Fruit fly (Drosophila melanogaster): Measurements from ENCODE around the gene CG34002.

The CG34002 gene

DNA sequence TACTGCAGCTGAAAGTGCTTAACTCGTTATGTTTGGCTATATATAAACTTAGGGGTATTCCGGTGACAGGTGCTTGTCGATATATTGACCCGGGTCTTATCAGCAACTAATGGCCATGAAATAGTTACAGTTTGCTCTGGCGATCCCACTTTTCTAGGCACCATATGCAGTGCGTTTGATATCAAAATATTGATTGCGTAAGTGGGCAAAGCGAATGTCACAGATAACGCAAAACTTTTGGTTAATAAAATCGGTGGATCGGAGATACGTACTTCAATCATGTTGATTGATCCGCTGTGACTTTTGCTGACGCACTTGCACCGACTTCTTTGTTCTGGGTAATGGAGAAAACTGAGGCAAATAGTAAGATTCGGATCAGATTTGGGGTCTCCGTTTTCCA is 46.3 kb downstream of the CG34002 start:
- TF ChIP-seq fd96Ca (GFP tag; IDR thresholded peaks at IDR 0.05) (no peak), D1 (tag; optimal IDR thresholded peaks at IDR 0.05) (no peak), CG9948 (tag; optimal IDR thresholded peaks at IDR 0.05) (no peak), CG10348 (GFP tag; IDR thresholded peaks at IDR 0.05) (no peak), CG34367 (tag; optimal IDR thresholded peaks at IDR 0.05) (no peak), Snoo (tag; optimal IDR thresholded peaks at IDR 0.05) (no peak), CG8159 (tag; optimal IDR thresholded peaks at IDR 0.05) (no peak), CG17806 (tag; optimal IDR thresholded peaks at IDR 0.05) (no peak), CG8301 (tag; optimal IDR thresholded peaks at IDR 0.05) (no peak)

DNA sequence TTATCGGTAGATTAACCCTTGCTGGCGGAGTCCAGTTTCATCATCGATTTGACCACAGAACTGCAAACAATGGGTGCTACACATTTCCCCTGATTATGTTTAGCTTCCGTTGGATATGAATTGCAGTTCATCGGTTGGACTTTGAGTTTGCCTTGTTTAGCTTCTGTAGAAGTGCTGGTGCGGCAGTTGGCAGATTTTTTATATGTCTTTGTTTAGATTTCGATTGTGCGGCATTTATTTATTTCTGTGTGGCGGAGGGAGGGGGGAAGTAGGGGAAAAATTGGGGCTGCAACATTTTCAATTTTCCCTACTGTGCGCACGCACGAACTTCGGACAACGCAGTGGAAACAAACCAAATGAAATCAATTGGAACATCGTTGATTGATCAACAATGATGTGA is 47.5 kb downstream of the CG34002 start:
- no peak for TF ChIP-seq Pif1A (GFP tag; optimal IDR thresholded peaks at IDR 0.05)
- TF ChIP-seq CG12605 (GFP tag; IDR thresholded peaks at IDR 0.05): 0 out of 2 replicates have a peak, but pooled peaks have one; percentile 11
- TF ChIP-seq gl (tag; optimal IDR thresholded peaks at IDR 0.05): peak; percentile 28
- peak; percentile 50 for TF ChIP-seq CG32121 (GFP tag; IDR thresholded peaks at IDR 0.05)
- TF ChIP-seq CG17806 (tag; optimal IDR thresholded peaks at IDR 0.05): no peak
- peak; percentile 8 for TF ChIP-seq CG8301 (tag; optimal IDR thresholded peaks at IDR 0.05)

DNA sequence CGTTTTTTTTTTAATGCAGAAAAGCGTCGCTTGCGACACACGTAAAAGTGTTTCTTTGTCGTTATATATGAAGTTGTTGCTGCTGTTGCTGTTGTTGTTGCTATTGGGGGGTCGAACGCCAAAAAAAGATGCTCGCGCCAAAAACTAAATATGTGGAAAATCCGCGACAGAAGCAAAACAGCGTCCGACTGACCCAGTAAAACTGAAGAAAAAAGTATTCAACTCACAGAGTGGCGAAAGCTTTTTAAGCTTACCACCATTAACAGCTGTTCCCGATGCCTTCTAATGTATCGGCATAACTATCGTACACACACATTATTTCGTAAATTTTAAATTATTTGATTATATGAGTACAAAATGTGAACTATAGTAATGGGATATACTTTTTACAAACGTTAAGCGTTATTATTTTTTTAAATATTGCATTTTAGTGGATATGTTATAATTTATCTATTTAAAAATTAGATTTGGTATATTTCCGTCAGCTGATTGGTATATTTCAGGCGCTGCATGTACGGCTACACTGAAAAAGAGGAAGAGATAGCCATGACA is 49.4 kb downstream of the CG34002 start, which contains the start of the genes Prestin and Wdr92:
TSS of gene Prestin (minus strand) at position 204 of the 552 bp plus-strand sequence.
TSS of gene Wdr92 (plus strand) at position 535 of the 552 bp plus-strand sequence.
- TF ChIP-seq fd96Ca (GFP tag; IDR thresholded peaks at IDR 0.05): no peak
- TF ChIP-seq CG13204 (GFP tag; optimal IDR thresholded peaks at IDR 0.05): no peak
- TF ChIP-seq CG34367 (tag; optimal IDR thresholded peaks at IDR 0.05): peak; percentile 37
- peak; percentile 13 for TF ChIP-seq CG17806 (tag; optimal IDR thresholded peaks at IDR 0.05)
- peak; percentile 29 for TF ChIP-seq CG8301 (tag; optimal IDR thresholded peaks at IDR 0.05)
- TF ChIP-seq Snoo (tag; optimal IDR thresholded peaks at IDR 0.05): peak; percentile 32
- peak; percentile 64 for TF ChIP-seq CG12605 (GFP tag; IDR thresholded peaks at IDR 0.05)
- peak; percentile 60 for TF ChIP-seq gl (tag; optimal IDR thresholded peaks at IDR 0.05)
- peak; percentile 64; the same call in 2 of the 3 replicates for TF ChIP-seq CG4496 (GFP tag; IDR thresholded peaks at IDR 0.05)
- peak; percentile 31 for TF ChIP-seq D1 (tag; optimal IDR thresholded peaks at IDR 0.05)
- peak; percentile 16 for TF ChIP-seq Pif1B (GFP tag; optimal IDR thresholded peaks at IDR 0.05)
- TF ChIP-seq CG8159 (tag; optimal IDR thresholded peaks at IDR 0.05): no peak
- TF ChIP-seq CG10348 (GFP tag; IDR thresholded peaks at IDR 0.05): no peak
- TF ChIP-seq Pif1A (GFP tag; optimal IDR thresholded peaks at IDR 0.05): no peak
- TF ChIP-seq rn (GFP tag; IDR thresholded peaks at IDR 0.05): no peak
- TF ChIP-seq CG9948 (tag; optimal IDR thresholded peaks at IDR 0.05): no peak
- peak; percentile 69 for TF ChIP-seq EcR (GFP tag; optimal IDR thresholded peaks at IDR 0.05)
- TF ChIP-seq CG32121 (GFP tag; IDR thresholded peaks at IDR 0.05): peak; percentile 46; the same call in 1 of the 2 replicates
- TF ChIP-seq Ets98B (GFP tag; IDR thresholded peaks at IDR 0.05): peak; percentile 53; the same call in 1 of the 2 replicates
- peak; percentile 28 for TF ChIP-seq CG15710 (tag; optimal IDR thresholded peaks at IDR 0.05)
- no peak for TF ChIP-seq CG14655 (GFP tag; optimal IDR thresholded peaks at IDR 0.05)
